Worm (Caenorhabditis elegans) whole organism, L4 larva: ENCODE measurements around the gene Y57G11A.2.
"Not testable (repeated sequence)": the region's sequence is repeated elsewhere in the genome, so short reads cannot be mapped to it uniquely, and the experiment has no call there.

Source experiments
- T20F7.1 ChIP-seq: fragments of 200-800 bp; sonication (Bioruptor generic); optimal IDR thresholded peaks from 2 replicates; lab custom pipeline; 2018; ENCODE audit warnings: mild to moderate bottlenecking, missing genetic modification characterization, missing compliant biosample characterization
- ama-1 ChIP-seq: fragments of 150-350 bp; optimal IDR thresholded peaks from 2 replicates; lab custom pipeline; 2014; ENCODE audit warnings: inconsistent platforms, mixed read lengths
- nhr-10 ChIP-seq: fragments of 150-350 bp; optimal IDR thresholded peaks from 2 replicates; lab custom pipeline; 2014; ENCODE audit warnings: missing biosample characterization, missing genetic modification characterization
- nhr-25 ChIP-seq: sonication (generic microtip); optimal IDR thresholded peaks from 2 replicates; lab custom pipeline; 2017; ENCODE audit warnings: missing genetic modification characterization, mild to moderate bottlenecking, missing compliant biosample characterization, antibody characterized with exemption, moderate library complexity, borderline replicate concordance; ENCODE audit not compliant: insufficient read depth
- nhr-76 ChIP-seq: fragments of 150-350 bp; optimal IDR thresholded peaks from 2 replicates; lab custom pipeline; 2014; ENCODE audit warnings: missing biosample characterization, missing genetic modification characterization
- snpc-4 ChIP-seq: fragments of 150-350 bp; optimal IDR thresholded peaks from 2 replicates; lab custom pipeline; 2014; ENCODE audit warnings: missing biosample characterization, missing genetic modification characterization
- ztf-7 ChIP-seq: fragments of 150-350 bp; optimal IDR thresholded peaks from 2 replicates; lab custom pipeline; 2014; ENCODE audit warnings: missing biosample characterization, missing genetic modification characterization

DNA sequence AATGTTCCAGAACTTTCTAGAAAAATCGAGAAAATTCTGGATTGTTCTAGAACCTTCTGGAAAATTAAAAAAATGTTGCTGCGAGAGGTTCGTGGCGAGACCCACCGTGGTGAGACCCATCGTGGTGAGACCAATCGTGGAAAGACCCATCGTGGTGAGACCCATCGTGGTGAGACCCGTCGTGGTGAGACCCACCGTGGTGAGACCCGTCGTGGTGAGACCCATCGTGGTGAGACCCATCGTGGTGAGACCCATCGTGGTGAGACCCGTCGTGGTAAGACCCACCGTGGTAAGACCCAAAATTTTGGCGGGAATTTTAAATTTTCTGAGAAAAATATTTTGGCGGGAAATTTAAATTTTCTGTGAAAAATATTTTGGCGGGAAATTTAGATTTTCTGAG is 40.7 kb downstream of the Y57G11A.2 start:
- not testable (repeated sequence) for TF ChIP-seq nhr-25 (tag; lab: Kevin White, UChicago); nhr-76; ama-1 (lab: Kevin White, UChicago); snpc-4 (tag; lab: Kevin White, UChicago); T20F7.1 (GFP tag; lab: Kevin White, UChicago); nhr-10 (tag; lab: Kevin White, UChicago); ztf-7 (tag; lab: Kevin White, UChicago)
